Worm (Caenorhabditis elegans): Measurements from ENCODE around the gene W03C9.8.

DNA sequence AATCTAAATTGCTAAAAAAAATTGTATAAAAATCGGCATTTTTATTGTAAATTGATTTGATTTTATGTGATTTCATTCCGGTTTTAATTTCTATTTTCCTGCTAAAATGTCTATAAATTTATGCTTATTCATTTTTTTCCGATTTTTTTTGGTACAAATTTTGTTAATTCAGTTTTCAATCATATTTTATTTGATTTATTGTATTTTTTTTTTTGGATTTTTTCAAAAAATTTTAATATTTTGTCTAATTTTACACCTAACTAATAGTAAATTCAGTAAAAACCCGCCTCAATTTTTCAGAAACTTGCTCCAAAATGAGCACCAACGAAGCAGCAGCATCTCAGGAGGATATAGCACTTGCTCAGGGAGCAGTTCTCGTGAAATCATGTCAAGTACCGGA is 44.1 kb downstream of the W03C9.8 start, which contains the start of gene dhps-1:
- TF ChIP-seq F13H6.1 (tag; optimal IDR thresholded peaks at IDR 0.05) (no peak), ceh-22 (tag; optimal IDR thresholded peaks at IDR 0.05) (no peak), dmd-4 (tag; optimal IDR thresholded peaks at IDR 0.05; ENCODE audit: borderline replicate concordance) (no peak), pqm-1 (tag; optimal IDR thresholded peaks at IDR 0.05) (no peak), elt-2 (tag; optimal IDR thresholded peaks at IDR 0.05) (no peak), Y22D7AL.16 (tag; optimal IDR thresholded peaks at IDR 0.05) (no peak), rnt-1 (tag; optimal IDR thresholded peaks at IDR 0.05) (no peak), madf-2 (tag; optimal IDR thresholded peaks at IDR 0.05) (no peak), ceh-45 (GFP tag; IDR thresholded peaks at IDR 0.05) (no peak), ceh-24 (tag; optimal IDR thresholded peaks at IDR 0.05) (no peak), ets-4 (tag; optimal IDR thresholded peaks at IDR 0.05) (no peak)
